Fruit fly (Drosophila melanogaster) whole organism, wandering third instar larva: Measurements from ENCODE around the gene CG42591.
A peak's percentile ranks its signal among the peaks of the same experiment; 100 is the strongest.

ENCODE experiments used
- Abd-B ChIP-seq: fragments of >200 bp; optimal IDR thresholded peaks from 2 replicates; lab custom pipeline; 2017; ENCODE audit warnings: missing biosample characterization, missing genetic modification characterization
- CG32264 ChIP-seq: fragments of 200-800 bp; sonication (Bioruptor generic); optimal IDR thresholded peaks from 2 replicates; lab custom pipeline; 2016; ENCODE audit warnings: missing biosample characterization, missing genetic modification characterization
- CG9705 ChIP-seq: fragments of 200-800 bp; sonication (Bioruptor generic); optimal IDR thresholded peaks from 2 replicates; lab custom pipeline; 2018; ENCODE audit warnings: missing biosample characterization, mild to moderate bottlenecking, missing genetic modification characterization
- Dfd ChIP-seq: fragments of >200 bp; optimal IDR thresholded peaks from 2 replicates; lab custom pipeline; 2017; ENCODE audit warnings: missing biosample characterization, missing genetic modification characterization
- Dif ChIP-seq: fragments of 200-275, 200-300 bp; sonication (Bioruptor generic); optimal IDR thresholded peaks from 2 replicates; lab custom pipeline; 2018; ENCODE audit warnings: missing biosample characterization, missing genetic modification characterization; ENCODE audit not compliant: partially characterized antibody
- GATAd ChIP-seq: sonication (Bioruptor generic); optimal IDR thresholded peaks from 2 replicates; lab custom pipeline; 2016; ENCODE audit warnings: missing biosample characterization, missing genetic modification characterization
- HLH106 ChIP-seq: fragments of 200-800 bp; optimal IDR thresholded peaks from 3 replicates; lab custom pipeline; 2019; ENCODE audit warnings: missing biosample characterization, mild to moderate bottlenecking, missing genetic modification characterization, moderate library complexity
- Hnf4 ChIP-seq: fragments of 200-800 bp; sonication (Bioruptor generic); optimal IDR thresholded peaks from 2 replicates; lab custom pipeline; 2016; ENCODE audit warnings: missing biosample characterization, mild to moderate bottlenecking, missing genetic modification characterization
- Hr78 ChIP-seq: fragments of >200 bp; optimal IDR thresholded peaks from 2 replicates; lab custom pipeline; 2017; ENCODE audit warnings: missing biosample characterization, missing genetic modification characterization
- Hr83 ChIP-seq: fragments of 200-300 bp; sonication (Bioruptor generic); optimal IDR thresholded peaks from 2 replicates; lab custom pipeline; 2016; ENCODE audit warnings: missing biosample characterization, mild to moderate bottlenecking, missing genetic modification characterization, moderate library complexity; ENCODE audit not compliant: poor library complexity, severe bottlenecking
- Jra ChIP-seq: sonication (Bioruptor generic); optimal IDR thresholded peaks from 2 replicates; lab custom pipeline; 2016; ENCODE audit warnings: missing biosample characterization, missing genetic modification characterization
- Mio ChIP-seq: sonication (Bioruptor generic); optimal IDR thresholded peaks from 2 replicates; lab custom pipeline; 2016; ENCODE audit warnings: missing biosample characterization, missing genetic modification characterization
- Myc ChIP-seq: fragments of >200 bp; optimal IDR thresholded peaks from 2 replicates; lab custom pipeline; 2017
- N ChIP-seq: fragments of >200 bp; optimal IDR thresholded peaks from 2 replicates; lab custom pipeline; 2018; ENCODE audit warnings: missing biosample characterization, missing external identifiers, missing genetic modification characterization
- OdsH ChIP-seq: fragments of 200-800 bp; sonication (Bioruptor generic); optimal IDR thresholded peaks from 2 replicates; lab custom pipeline; 2016; ENCODE audit warnings: missing biosample characterization, mild to moderate bottlenecking, missing genetic modification characterization
- Rel ChIP-seq, 2 experiments: fragments of 200-800 bp; sonication (Bioruptor generic) in 1 of 2; optimal IDR thresholded peaks; 2 replicates in 1 of 2; 3 replicates in 1 of 2; lab custom pipeline; 2016 to 2019; ENCODE audit warnings: mild to moderate bottlenecking in 2 of 2, missing biosample characterization in 2 of 2, missing genetic modification characterization in 2 of 2, moderate library complexity in 1 of 2
- Sp1 ChIP-seq: fragments of 200-800 bp; sonication (Bioruptor generic); optimal IDR thresholded peaks from 3 replicates; lab custom pipeline; 2019; ENCODE audit warnings: missing biosample characterization, mild to moderate bottlenecking, missing genetic modification characterization, moderate library complexity
- Vsx2 ChIP-seq: fragments of 200-300, 225-300 bp; sonication (Bioruptor generic); optimal IDR thresholded peaks from 2 replicates; lab custom pipeline; 2018; ENCODE audit warnings: missing biosample characterization, missing genetic modification characterization; ENCODE audit not compliant: partially characterized antibody
- br ChIP-seq: fragments of 200-800 bp; sonication (Bioruptor generic); optimal IDR thresholded peaks from 2 replicates; lab custom pipeline; 2016; ENCODE audit warnings: missing biosample characterization, missing genetic modification characterization
- brk ChIP-seq: fragments of 200-800 bp; sonication (Bioruptor generic); optimal IDR thresholded peaks from 2 replicates; lab custom pipeline; 2016; ENCODE audit warnings: missing biosample characterization, mild to moderate bottlenecking, missing genetic modification characterization
- dl ChIP-seq, 2 experiments: fragments of 175-275, 200-275 bp in 1 of 2; fragments of 200-275 bp in 1 of 2; sonication (Bioruptor generic); optimal IDR thresholded peaks; lab custom pipeline; 2018; ENCODE audit warnings: mild to moderate bottlenecking in 2 of 2, missing biosample characterization in 2 of 2, missing genetic modification characterization in 2 of 2, moderate library complexity in 2 of 2; ENCODE audit not compliant: partially characterized antibody in 2 of 2, insufficient read depth in 1 of 2
- dmrt93B ChIP-seq: fragments of 200-800 bp; sonication (Bioruptor generic); optimal IDR thresholded peaks from 2 replicates; lab custom pipeline; 2018; ENCODE audit warnings: missing biosample characterization, mild to moderate bottlenecking, missing genetic modification characterization
- dsf ChIP-seq: sonication (Bioruptor generic); optimal IDR thresholded peaks from 2 replicates; lab custom pipeline; 2016; ENCODE audit warnings: missing biosample characterization, missing genetic modification characterization, borderline replicate concordance
- ey ChIP-seq: fragments of 200-800 bp; sonication (Bioruptor generic); optimal IDR thresholded peaks from 2 replicates; lab custom pipeline; 2016; ENCODE audit warnings: missing biosample characterization, missing genetic modification characterization
- foxo ChIP-seq, 2 experiments: fragments of 200-800 bp; sonication (Bioruptor generic); optimal IDR thresholded peaks; 2 replicates in 1 of 2; 3 replicates in 1 of 2; lab custom pipeline; 2016 to 2017; ENCODE audit warnings: missing biosample characterization in 2 of 2, missing genetic modification characterization in 2 of 2
- fru ChIP-seq: fragments of 200-800 bp; sonication (Bioruptor generic); optimal IDR thresholded peaks from 3 replicates; lab custom pipeline; 2016; ENCODE audit warnings: missing biosample characterization, mild to moderate bottlenecking, missing genetic modification characterization
- h ChIP-seq: fragments of 200-800 bp; sonication (Bioruptor generic); optimal IDR thresholded peaks from 3 replicates; lab custom pipeline; 2016; ENCODE audit warnings: missing biosample characterization, mild to moderate bottlenecking, missing genetic modification characterization
- jim ChIP-seq: fragments of 175-275, 200-325 bp; sonication (Bioruptor generic); optimal IDR thresholded peaks from 2 replicates; lab custom pipeline; 2016; ENCODE audit warnings: missing biosample characterization, mild to moderate bottlenecking, missing genetic modification characterization
- lola ChIP-seq: fragments of >200 bp; optimal IDR thresholded peaks from 2 replicates; lab custom pipeline; 2017; ENCODE audit warnings: missing biosample characterization, missing genetic modification characterization
- pan ChIP-seq: fragments of >200 bp; optimal IDR thresholded peaks from 2 replicates; lab custom pipeline; 2017
- psq ChIP-seq: fragments of 200-800 bp; sonication (Bioruptor generic); optimal IDR thresholded peaks from 3 replicates; lab custom pipeline; 2017; ENCODE audit warnings: missing biosample characterization, mild to moderate bottlenecking, missing genetic modification characterization, moderate library complexity
- rgr ChIP-seq: fragments of 200-800 bp; sonication (Bioruptor generic); optimal IDR thresholded peaks from 3 replicates; lab custom pipeline; 2016; ENCODE audit warnings: missing biosample characterization, mild to moderate bottlenecking, missing genetic modification characterization
- sv ChIP-seq: fragments of 200-800 bp; sonication (Bioruptor generic); optimal IDR thresholded peaks from 3 replicates; lab custom pipeline; 2016; ENCODE audit warnings: missing biosample characterization, missing genetic modification characterization
- tai ChIP-seq: sonication (Bioruptor generic); optimal IDR thresholded peaks from 2 replicates; lab custom pipeline; 2016; ENCODE audit warnings: missing biosample characterization, missing genetic modification characterization
- usp ChIP-seq: fragments of >200 bp; optimal IDR thresholded peaks from 2 replicates; lab custom pipeline; 2017; ENCODE audit warnings: missing biosample characterization, missing genetic modification characterization
- woc ChIP-seq: sonication (Bioruptor generic); optimal IDR thresholded peaks from 2 replicates; lab custom pipeline; 2016; ENCODE audit warnings: missing biosample characterization, mild to moderate bottlenecking, missing genetic modification characterization

Gene CG42591

dm6 chr3L:8081822-8082221 is 12.1 kb upstream of the CG42591 start (continued):
- peak; percentile 22 for TF ChIP-seq tai (GFP tag; lab: Kevin White, UChicago)
- TF ChIP-seq Hnf4 (GFP tag; lab: Kevin White, UChicago) = peak; percentile 86
- peak; percentile 87 for TF ChIP-seq Dif (GFP tag; lab: Kevin White, UChicago)
- TF ChIP-seq Mio (GFP tag; lab: Kevin White, UChicago) = no peak
- TF ChIP-seq GATAd (GFP tag; lab: Kevin White, UChicago) = no peak
- peak; percentile 53 for TF ChIP-seq Jra

- TF ChIP-seq usp (no peak), fru (GFP tag; lab: Kevin White, UChicago) (no peak), rgr (GFP tag; lab: Kevin White, UChicago) (no peak), Hr83 (GFP tag; lab: Kevin White, UChicago) (no peak), Hr78 (GFP tag; lab: Kevin White, UChicago) (no peak), Vsx2 (GFP tag; lab: Kevin White, UChicago) (no peak), dsf (no peak), tai (GFP tag; lab: Kevin White, UChicago) (no peak), Dif (GFP tag; lab: Kevin White, UChicago) (no peak), dmrt93B (GFP tag; lab: Kevin White, UChicago) (no peak), Dfd (GFP tag; lab: Kevin White, UChicago) (no peak), N (GFP tag; lab: Kevin White, UChicago) (no peak), Abd-B (GFP tag; lab: Kevin White, UChicago) (no peak), ey (GFP tag; lab: Kevin White, UChicago) (no peak), CG9705 (GFP tag; lab: Kevin White, UChicago) (no peak), Jra (no peak), lola (no peak), h (no peak), Myc (lab: Kevin White, UChicago) (no peak)
Measured at dm6 chr3L:8080790-8081189, 11.0 kb upstream of the CG42591 start.

DNA sequence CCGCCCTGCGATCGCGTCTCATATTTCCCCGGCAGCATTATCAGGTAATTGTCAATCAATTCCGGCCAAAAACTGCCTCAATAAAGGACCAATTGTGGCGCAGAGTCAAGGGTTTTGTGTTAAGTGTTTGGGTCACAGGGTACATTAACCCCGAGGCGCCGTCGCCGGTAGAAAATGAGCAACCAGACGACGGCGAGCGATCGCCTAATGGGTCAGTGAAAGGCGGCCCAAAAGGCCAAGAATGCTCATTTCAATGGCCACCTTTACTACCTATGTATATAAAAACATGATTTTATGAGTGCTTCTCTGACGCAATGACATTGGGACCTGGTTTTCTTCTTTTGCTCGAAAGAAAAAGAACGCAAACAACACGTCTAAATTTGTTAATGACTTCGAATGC is 9.8 kb upstream of the CG42591 start:
- TF ChIP-seq dmrt93B (GFP tag; lab: Kevin White, UChicago) = no peak
- TF ChIP-seq Jra = no peak
- no peak for TF ChIP-seq N (GFP tag; lab: Kevin White, UChicago)
- no peak for TF ChIP-seq rgr (GFP tag; lab: Kevin White, UChicago)

DNA sequence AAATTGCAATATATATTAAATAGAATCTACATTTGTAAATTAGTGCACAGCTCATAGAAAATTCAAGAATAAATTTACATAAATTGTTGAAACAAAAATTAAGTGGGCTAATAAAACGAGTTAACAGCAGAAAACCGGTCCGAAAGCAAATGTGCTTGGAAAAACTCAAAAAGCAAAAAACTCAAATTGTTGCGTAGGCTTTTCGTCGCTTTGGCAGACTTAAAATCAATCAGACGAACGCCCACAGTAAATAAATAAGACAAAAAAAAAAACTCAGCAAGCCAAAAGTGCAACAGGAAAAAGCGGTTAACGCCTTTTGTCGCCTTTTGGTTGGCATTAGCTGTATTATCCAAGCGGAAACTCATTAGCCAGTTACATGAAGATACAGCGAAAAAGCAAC is 8.2 kb upstream of the CG42591 start:
- TF ChIP-seq fru (GFP tag; lab: Kevin White, UChicago) = no peak
- TF ChIP-seq br = no peak
- no peak for TF ChIP-seq usp
- TF ChIP-seq Dfd (GFP tag; lab: Kevin White, UChicago) = no peak
- no peak for TF ChIP-seq HLH106 (tag; lab: Kevin White, UChicago)
- no peak for TF ChIP-seq tai (GFP tag; lab: Kevin White, UChicago)
- no peak for TF ChIP-seq brk
- no peak for TF ChIP-seq Hr78 (GFP tag; lab: Kevin White, UChicago)
- no peak for TF ChIP-seq dl (GFP tag; optimal IDR thresholded peaks at IDR 0.05; lab: Kevin White, UChicago; ENCODE audit: insufficient read depth in 1 of 2, partially characterized antibody in 2 of 2)
- TF ChIP-seq CG9705 (GFP tag; lab: Kevin White, UChicago) = no peak
- TF ChIP-seq pan (lab: Kevin White, UChicago) = no peak
- no peak for TF ChIP-seq psq (GFP tag; lab: Kevin White, UChicago)
- TF ChIP-seq sv (GFP tag; lab: Kevin White, UChicago) = no peak

DNA sequence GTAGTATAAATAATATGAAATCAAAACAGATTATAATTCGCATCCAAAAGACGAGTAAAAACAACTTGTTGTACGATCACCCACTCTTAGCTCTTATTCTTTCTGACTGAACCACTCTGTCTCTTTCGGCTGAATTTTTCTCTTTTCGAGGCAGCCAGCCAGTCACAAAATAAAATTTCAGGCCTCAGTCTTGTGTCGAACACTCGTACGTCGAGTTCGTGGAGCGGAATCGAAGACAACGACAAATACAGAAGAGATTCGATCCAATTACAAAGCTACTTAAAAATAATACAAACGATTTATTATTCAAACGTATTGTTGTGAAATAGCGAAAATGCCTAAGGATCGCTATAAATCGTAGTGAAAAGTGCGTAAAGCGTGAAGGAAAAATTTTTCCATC is 7.4 kb upstream of the CG42591 start:
- peak; percentile 66 for TF ChIP-seq Vsx2 (GFP tag; lab: Kevin White, UChicago)
- no peak for TF ChIP-seq CG32264 (GFP tag; lab: Kevin White, UChicago)
- no peak for TF ChIP-seq jim (GFP tag; lab: Kevin White, UChicago)
- TF ChIP-seq rgr (GFP tag; lab: Kevin White, UChicago) = peak; percentile 38
- peak; percentile 37 for TF ChIP-seq Sp1 (GFP tag; lab: Kevin White, UChicago)
- TF ChIP-seq Dfd (GFP tag; lab: Kevin White, UChicago) = no peak
- TF ChIP-seq N (GFP tag; lab: Kevin White, UChicago) = no peak
- TF ChIP-seq GATAd (GFP tag; lab: Kevin White, UChicago) = no peak
- no peak for TF ChIP-seq lola
- TF ChIP-seq pan (lab: Kevin White, UChicago) = no peak
- no peak for TF ChIP-seq Abd-B (GFP tag; lab: Kevin White, UChicago)
- TF ChIP-seq woc (GFP tag; lab: Kevin White, UChicago) = no peak
- no peak for TF ChIP-seq OdsH (GFP tag; lab: Kevin White, UChicago)
- TF ChIP-seq brk = no peak
- TF ChIP-seq usp = no peak
- no peak for TF ChIP-seq foxo (GFP tag; optimal IDR thresholded peaks at IDR 0.05; lab: Kevin White, UChicago)
- no peak for TF ChIP-seq psq (GFP tag; lab: Kevin White, UChicago)
- TF ChIP-seq h = peak; percentile 23
- no peak for TF ChIP-seq Mio (GFP tag; lab: Kevin White, UChicago)
- no peak for TF ChIP-seq dsf
- TF ChIP-seq Dif (GFP tag; lab: Kevin White, UChicago) = peak; percentile 79
- TF ChIP-seq br = peak; percentile 2
- peak; percentile 64 for TF ChIP-seq Hr83 (GFP tag; lab: Kevin White, UChicago)
- TF ChIP-seq CG9705 (GFP tag; lab: Kevin White, UChicago) = no peak
- TF ChIP-seq Rel (GFP tag; optimal IDR thresholded peaks at IDR 0.05; lab: Kevin White, UChicago) = no peak
- TF ChIP-seq Rel (tag; optimal IDR thresholded peaks at IDR 0.05; lab: Kevin White, UChicago) = peak; percentile 63
- TF ChIP-seq sv (GFP tag; lab: Kevin White, UChicago) = no peak
- peak; percentile 66 for TF ChIP-seq dl (GFP tag; optimal IDR thresholded peaks at IDR 0.05; lab: Kevin White, UChicago; ENCODE audit: insufficient read depth in 1 of 2, partially characterized antibody in 2 of 2)
- TF ChIP-seq fru (GFP tag; lab: Kevin White, UChicago) = no peak
- no peak for TF ChIP-seq Myc (lab: Kevin White, UChicago)
- TF ChIP-seq Jra = no peak
- no peak for TF ChIP-seq HLH106 (tag; lab: Kevin White, UChicago)
- no peak for TF ChIP-seq Hr78 (GFP tag; lab: Kevin White, UChicago)
- peak; percentile 45 for TF ChIP-seq Hnf4 (GFP tag; lab: Kevin White, UChicago)
